Worm (Caenorhabditis elegans): Measurements from ENCODE around the gene srbc-45.

Gene srbc-45

DNA sequence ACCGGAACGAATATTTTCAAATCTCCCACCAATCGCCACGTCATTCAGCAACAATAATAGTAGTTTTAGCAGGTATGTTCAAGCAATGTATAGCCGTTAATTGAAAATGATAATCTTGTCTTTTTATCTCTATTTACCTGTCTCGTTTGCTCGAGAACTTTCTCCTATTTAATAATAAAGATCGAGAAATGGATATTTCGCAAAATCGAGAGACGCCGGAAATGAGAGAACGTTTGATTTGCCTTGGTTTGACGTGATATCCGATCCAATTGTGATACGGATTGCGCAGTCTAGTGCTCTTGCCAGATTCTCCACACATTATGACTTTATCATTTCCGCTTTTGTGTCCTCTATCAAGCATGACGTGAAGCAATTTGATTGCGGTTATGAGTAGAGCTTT is 29.5 kb upstream of the srbc-45 start:
- no peak for TF ChIP-seq dpl-1 (GFP tag; optimal IDR thresholded peaks at IDR 0.05)
- TF ChIP-seq nhr-84 (tag; optimal IDR thresholded peaks at IDR 0.05) = no peak
- TF ChIP-seq mef-2 (tag; optimal IDR thresholded peaks at IDR 0.05) = no peak
- TF ChIP-seq fkh-4 (tag; optimal IDR thresholded peaks at IDR 0.05; ENCODE audit: borderline replicate concordance) = no peak
- no peak for TF ChIP-seq F16B12.6 (tag; optimal IDR thresholded peaks at IDR 0.05)
- no peak for TF ChIP-seq efl-1 (optimal IDR thresholded peaks at IDR 0.05)
- TF ChIP-seq efl-1 (GFP tag; optimal IDR thresholded peaks at IDR 0.05 in 1 of 2) = peak in 1 of 2 experiments; percentile 86
- TF ChIP-seq lin-13 (GFP tag; optimal IDR thresholded peaks at IDR 0.05) = no peak
- peak; percentile 59 for TF ChIP-seq fkh-8 (tag; optimal IDR thresholded peaks at IDR 0.05)
- no peak for TF ChIP-seq egl-13 (tag; optimal IDR thresholded peaks at IDR 0.05)
- TF ChIP-seq pqm-1 (tag; optimal IDR thresholded peaks at IDR 0.05) = no peak
- TF ChIP-seq grh-1 (GFP tag; IDR thresholded peaks at IDR 0.05) = no peak
- TF ChIP-seq ceh-8 (GFP tag; optimal IDR thresholded peaks at IDR 0.05) = no peak

DNA sequence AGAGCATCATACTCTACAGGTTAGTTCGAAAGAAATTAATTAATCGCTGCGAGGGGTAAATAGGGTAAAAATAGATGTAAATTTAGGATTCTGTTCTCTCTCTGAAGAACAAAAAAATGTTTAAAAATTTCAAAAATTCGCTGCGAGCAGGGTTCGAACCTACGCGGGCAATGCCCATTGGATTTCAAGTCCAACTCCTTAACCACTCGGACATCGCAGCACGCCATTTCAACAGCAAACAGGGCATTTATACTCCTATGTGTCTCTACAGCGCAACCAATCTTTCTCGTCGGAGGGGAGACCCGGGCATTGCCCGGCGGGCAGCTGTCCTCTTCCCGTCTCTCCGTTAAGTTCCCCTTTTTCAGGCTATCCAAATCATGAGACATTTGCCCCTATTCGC is 23.1 kb upstream of the srbc-45 start:
- TF ChIP-seq nhr-71 (tag; optimal IDR thresholded peaks at IDR 0.05) = peak; percentile 49
- no peak for TF ChIP-seq egl-13 (tag; optimal IDR thresholded peaks at IDR 0.05)
- no peak for TF ChIP-seq lin-15B (tag; optimal IDR thresholded peaks at IDR 0.05)
- TF ChIP-seq nhr-85 (tag) = peak; percentile 46
- TF ChIP-seq ceh-8 (GFP tag; optimal IDR thresholded peaks at IDR 0.05) = no peak
- TF ChIP-seq F16B12.6 (tag; optimal IDR thresholded peaks at IDR 0.05) = no peak
- TF ChIP-seq C34B4.2 (tag; optimal IDR thresholded peaks at IDR 0.05) = no peak
- no peak for TF ChIP-seq ama-1 (optimal IDR thresholded peaks at IDR 0.05)
- TF ChIP-seq unc-130 (tag; optimal IDR thresholded peaks at IDR 0.05) = peak; percentile 12
- TF ChIP-seq aly-2 (tag; optimal IDR thresholded peaks at IDR 0.05) = peak; percentile 37
- TF ChIP-seq zag-1 (tag; optimal IDR thresholded peaks at IDR 0.05) = no peak
- peak; percentile 10 for TF ChIP-seq xbp-1 (tag; optimal IDR thresholded peaks at IDR 0.05)
- TF ChIP-seq efl-3 (GFP tag; optimal IDR thresholded peaks at IDR 0.05) = no peak
- no peak for TF ChIP-seq mep-1 (tag; optimal IDR thresholded peaks at IDR 0.05)
- TF ChIP-seq nhr-47 (tag; optimal IDR thresholded peaks at IDR 0.05) = peak; percentile 61
- no peak for TF ChIP-seq ceh-88 (GFP tag; IDR thresholded peaks at IDR 0.05)
- peak; percentile 45 for TF ChIP-seq pax-3 (tag; optimal IDR thresholded peaks at IDR 0.05)
- TF ChIP-seq nhr-12 (tag; optimal IDR thresholded peaks at IDR 0.05) = no peak
- no peak for TF ChIP-seq mab-9 (GFP tag; IDR thresholded peaks at IDR 0.05)
- peak; percentile 20 to 66 for TF ChIP-seq lin-35 (GFP tag; optimal IDR thresholded peaks at IDR 0.05)
- TF ChIP-seq ceh-82 (tag; optimal IDR thresholded peaks at IDR 0.05) = peak in 1 of 3 experiments; percentile 48
- TF ChIP-seq unc-98 (GFP tag; IDR thresholded peaks at IDR 0.05) = no peak
- TF ChIP-seq irx-1 (tag; optimal IDR thresholded peaks at IDR 0.05) = no peak
- peak; percentile 64 for TF ChIP-seq C16A3.4 (tag; optimal IDR thresholded peaks at IDR 0.05)
- TF ChIP-seq nhr-19 (GFP tag; conservative IDR thresholded peaks at IDR 0.05) = peak; percentile 54
- TF ChIP-seq isw-1 (GFP tag; IDR thresholded peaks at IDR 0.05) = no peak
- no peak for TF ChIP-seq zip-4 (GFP tag; optimal IDR thresholded peaks at IDR 0.05)
- no peak for TF ChIP-seq pag-3 (tag; optimal IDR thresholded peaks at IDR 0.05; ENCODE audit: borderline replicate concordance, insufficient read depth)
- peak; percentile 3 for TF ChIP-seq ztf-4 (tag; optimal IDR thresholded peaks at IDR 0.05)
- TF ChIP-seq hpl-2 (GFP tag; optimal IDR thresholded peaks at IDR 0.05) = no peak
- no peak for TF ChIP-seq nhr-76 (tag; optimal IDR thresholded peaks at IDR 0.05)
- TF ChIP-seq snu-23 (GFP tag; optimal IDR thresholded peaks at IDR 0.05) = peak; percentile 61
- TF ChIP-seq ces-1 (GFP tag; optimal IDR thresholded peaks at IDR 0.05) = no peak
- no peak for TF ChIP-seq hlh-17 (GFP tag; optimal IDR thresholded peaks at IDR 0.05; ENCODE audit: borderline replicate concordance)
- no peak for TF ChIP-seq C04F5.9 (tag; optimal IDR thresholded peaks at IDR 0.05)
- TF ChIP-seq tlp-1 (tag; optimal IDR thresholded peaks at IDR 0.05) = no peak
- TF ChIP-seq ceh-63 (GFP tag; optimal IDR thresholded peaks at IDR 0.05) = no peak
- TF ChIP-seq nhr-77 (tag; optimal IDR thresholded peaks at IDR 0.05) = peak; percentile 21
- TF ChIP-seq mdl-1 (tag; optimal IDR thresholded peaks at IDR 0.05) = peak in 1 of 2 experiments; percentile 45
- TF ChIP-seq ztf-11 (tag; optimal IDR thresholded peaks at IDR 0.05) = peak in 1 of 2 experiments; percentile 8
- no peak for TF ChIP-seq fos-1 (tag; optimal IDR thresholded peaks at IDR 0.05)
- no peak for TF ChIP-seq sox-4 (tag; optimal IDR thresholded peaks at IDR 0.05)
- TF ChIP-seq alr-1 (tag; optimal IDR thresholded peaks at IDR 0.05; ENCODE audit: borderline replicate concordance) = no peak
